Worm (Caenorhabditis elegans) whole organism, mixed stage, embryonic: ENCODE measurements around the gene ruvb-2.

Experiments used
- M03D4.4 ChIP-seq: sonication (generic microtip); optimal IDR thresholded peaks from 2 replicates; lab custom pipeline; 2017; ENCODE audit warnings: mild to moderate bottlenecking, missing genetic modification characterization, missing compliant biosample characterization
- bed-3 ChIP-seq: fragments of 200-800 bp; sonication (Bioruptor generic); optimal IDR thresholded peaks from 3 replicates; lab custom pipeline; 2018; ENCODE audit warnings: mild to moderate bottlenecking, missing genetic modification characterization, moderate library complexity, missing compliant biosample characterization
- blmp-1 ChIP-seq: fragments of 150-350 bp; optimal IDR thresholded peaks from 2 replicates; lab custom pipeline; 2014; ENCODE audit warnings: missing biosample characterization, missing genetic modification characterization
- ceh-39 ChIP-seq: fragments of 150-350 bp; optimal IDR thresholded peaks from 2 replicates; lab custom pipeline; 2014; ENCODE audit warnings: missing biosample characterization, missing genetic modification characterization
- ceh-43 ChIP-seq: fragments of 200-800 bp; sonication (Bioruptor generic); optimal IDR thresholded peaks from 2 replicates; lab custom pipeline; 2018; ENCODE audit warnings: mild to moderate bottlenecking, missing genetic modification characterization, moderate library complexity, missing compliant biosample characterization
- ceh-83 ChIP-seq: fragments of 200-800 bp; sonication (Bioruptor generic); optimal IDR thresholded peaks from 2 replicates; lab custom pipeline; 2018; ENCODE audit warnings: mild to moderate bottlenecking, missing genetic modification characterization, missing compliant biosample characterization
- ces-1 ChIP-seq: fragments of 150-350 bp; optimal IDR thresholded peaks from 2 replicates; lab custom pipeline; 2014; ENCODE audit warnings: missing biosample characterization, missing genetic modification reagents, missing genetic modification characterization
- drap-1 ChIP-seq: fragments of 200-800 bp; sonication (Bioruptor generic); optimal IDR thresholded peaks from 3 replicates; lab custom pipeline; 2018; ENCODE audit warnings: mild to moderate bottlenecking, missing genetic modification characterization, missing compliant biosample characterization
- elt-1 ChIP-seq: sonication (generic microtip); optimal IDR thresholded peaks from 2 replicates; lab custom pipeline; 2017; ENCODE audit warnings: missing genetic modification characterization, mild to moderate bottlenecking, missing compliant biosample characterization, antibody characterized with exemption, moderate library complexity, borderline replicate concordance; ENCODE audit not compliant: insufficient read depth
- elt-3 ChIP-seq: fragments of 150-350 bp; optimal IDR thresholded peaks from 2 replicates; lab custom pipeline; 2014; ENCODE audit warnings: missing biosample characterization, missing genetic modification characterization
- flh-1 ChIP-seq: fragments of 200-800 bp; sonication (Bioruptor generic); optimal IDR thresholded peaks from 2 replicates; lab custom pipeline; 2018; ENCODE audit warnings: mild to moderate bottlenecking, missing genetic modification characterization, moderate library complexity, missing compliant biosample characterization
- ham-2 ChIP-seq: fragments of 200-800 bp; sonication (Bioruptor generic); optimal IDR thresholded peaks from 2 replicates; lab custom pipeline; 2018; ENCODE audit warnings: mild to moderate bottlenecking, missing genetic modification characterization, missing compliant biosample characterization
- hlh-1 ChIP-seq: fragments of 150-350 bp; optimal IDR thresholded peaks from 2 replicates; lab custom pipeline; 2014; ENCODE audit warnings: missing biosample characterization, missing genetic modification reagents, missing genetic modification characterization
- lin-13 ChIP-seq: fragments of 150-350 bp; optimal IDR thresholded peaks from 2 replicates; lab custom pipeline; 2014; ENCODE audit warnings: missing biosample characterization, missing genetic modification characterization
- lsy-2 ChIP-seq: fragments of 150-350 bp; optimal IDR thresholded peaks from 2 replicates; lab custom pipeline; 2014; ENCODE audit warnings: missing biosample characterization, missing genetic modification characterization
- mep-1 ChIP-seq: fragments of 150-350 bp; optimal IDR thresholded peaks from 2 replicates; lab custom pipeline; 2017; ENCODE audit warnings: missing biosample characterization, missing genetic modification reagents, missing genetic modification characterization, inconsistent platforms
- mls-2 ChIP-seq: sonication (generic microtip); optimal IDR thresholded peaks from 2 replicates; lab custom pipeline; 2016; ENCODE audit warnings: mild to moderate bottlenecking, missing genetic modification characterization, moderate library complexity, missing compliant biosample characterization
- nhr-12 ChIP-seq: fragments of 150-350 bp; optimal IDR thresholded peaks from 2 replicates; lab custom pipeline; 2014; ENCODE audit warnings: missing biosample characterization, missing genetic modification characterization
- nhr-237 ChIP-seq: fragments of 150-350 bp; optimal IDR thresholded peaks from 2 replicates; lab custom pipeline; 2014; ENCODE audit warnings: missing biosample characterization, missing genetic modification characterization
- nhr-28 ChIP-seq: fragments of 150-350 bp; optimal IDR thresholded peaks from 2 replicates; lab custom pipeline; 2014; ENCODE audit warnings: missing biosample characterization, missing genetic modification characterization
- nhr-76 ChIP-seq: sonication (generic microtip); optimal IDR thresholded peaks from 2 replicates; lab custom pipeline; 2017; ENCODE audit warnings: missing biosample characterization, missing genetic modification characterization
- sem-2 ChIP-seq: fragments of 200-800 bp; sonication (Bioruptor generic); optimal IDR thresholded peaks from 2 replicates; lab custom pipeline; 2018; ENCODE audit warnings: mild to moderate bottlenecking, missing genetic modification characterization, missing compliant biosample characterization
- snpc-4 ChIP-seq: fragments of 150-350 bp; optimal IDR thresholded peaks from 2 replicates; lab custom pipeline; 2014; ENCODE audit warnings: missing biosample characterization, missing genetic modification characterization
- sptf-1 ChIP-seq: sonication (generic microtip); optimal IDR thresholded peaks from 2 replicates; lab custom pipeline; 2017; ENCODE audit warnings: mild to moderate bottlenecking, missing genetic modification characterization, moderate library complexity, missing compliant biosample characterization
- tbx-8 ChIP-seq: fragments of 200-800 bp; sonication (Bioruptor generic); optimal IDR thresholded peaks from 2 replicates; lab custom pipeline; 2018; ENCODE audit warnings: mild to moderate bottlenecking, missing genetic modification characterization, moderate library complexity, missing compliant biosample characterization
- unc-39 ChIP-seq: fragments of 150-350 bp; optimal IDR thresholded peaks from 2 replicates; lab custom pipeline; 2014; ENCODE audit warnings: missing biosample characterization, missing genetic modification characterization
- unc-62 ChIP-seq: fragments of 150-350 bp; optimal IDR thresholded peaks from 2 replicates; lab custom pipeline; 2014; ENCODE audit warnings: missing biosample characterization, missing genetic modification reagents, missing genetic modification characterization
- zip-8 ChIP-seq: fragments of 150-350 bp; optimal IDR thresholded peaks from 2 replicates; lab custom pipeline; 2014; ENCODE audit warnings: missing biosample characterization, missing genetic modification characterization
- ztf-11 ChIP-seq: fragments of 150-350 bp; optimal IDR thresholded peaks from 2 replicates; lab custom pipeline; 2014; ENCODE audit warnings: missing biosample characterization, missing genetic modification characterization

ruvb-2 gene

ce11 chrIV:6920063-6920462 lies 857 bp upstream of the ruvb-2 start, which contains the start of gene T22D1.18:
Gene T22D1.18, minus strand, starts transcription at chrIV:6920163.
- no peak for TF ChIP-seq ces-1 (GFP tag; lab: Kevin White, UChicago)

ce11 chrIV:6916831-6917230 lies 2.4 kb downstream of the ruvb-2 start:
- TF ChIP-seq nhr-28 (tag; lab: Kevin White, UChicago) (no peak), zip-8 (tag; lab: Kevin White, UChicago) (no peak), hlh-1 (no peak), mls-2 (no peak), bed-3 (GFP tag; lab: Kevin White, UChicago) (no peak)

ce11 chrIV:6912851-6913588 lies 6.2 kb downstream of the ruvb-2 start, which contains the start of gene T22D1.3:
Gene T22D1.3, plus strand, starts transcription at chrIV:6913538.
- no peak for TF ChIP-seq lsy-2 (tag; lab: Kevin White, UChicago)
- no peak for TF ChIP-seq mep-1 (tag; lab: Kevin White, UChicago)
- no peak for TF ChIP-seq sptf-1
- TF ChIP-seq ceh-39: no peak
- TF ChIP-seq, all 35 proteins: peak for 0

- TF ChIP-seq ztf-11 (tag; lab: Kevin White, UChicago) (no peak), sptf-1 (no peak), lsy-2 (tag; lab: Kevin White, UChicago) (no peak), ceh-83 (GFP tag; lab: Kevin White, UChicago) (no peak), lin-13 (tag; lab: Kevin White, UChicago) (no peak), nhr-28 (tag; lab: Kevin White, UChicago) (no peak), flh-1 (GFP tag; lab: Kevin White, UChicago) (no peak), M03D4.4 (tag; lab: Kevin White, UChicago) (no peak), unc-39 (tag; lab: Kevin White, UChicago) (no peak), ces-1 (GFP tag; lab: Kevin White, UChicago) (no peak), zip-8 (tag; lab: Kevin White, UChicago) (no peak), mep-1 (tag; lab: Kevin White, UChicago) (peak; percentile 15), nhr-12 (no peak), nhr-237 (tag; lab: Kevin White, UChicago) (peak; percentile 22), blmp-1 (no peak), unc-62 (GFP tag; lab: Kevin White, UChicago) (no peak), drap-1 (GFP tag; lab: Kevin White, UChicago) (no peak)
Measured at ce11 chrIV:6909863-6910733, 9.1 kb downstream of the ruvb-2 start, which contains the start of the genes rpn-1 and ribo-1. Gene rpn-1, minus strand, starts transcription at chrIV:6909913. Gene ribo-1, plus strand, starts transcription at chrIV:6910683.

- no peak for TF ChIP-seq tbx-8
- no peak for TF ChIP-seq elt-3 (tag; lab: Kevin White, UChicago)
- TF ChIP-seq elt-1 (tag; lab: Kevin White, UChicago): no peak
- TF ChIP-seq zip-8 (tag; lab: Kevin White, UChicago): no peak
- no peak for TF ChIP-seq ceh-43 (GFP tag; lab: Kevin White, UChicago)
- TF ChIP-seq lin-13 (tag; lab: Kevin White, UChicago): no peak
- no peak for TF ChIP-seq nhr-76 (tag; lab: Kevin White, UChicago)
Measured at ce11 chrIV:6907487-6907886, 11.7 kb downstream of the ruvb-2 start.

- no peak for TF ChIP-seq unc-62 (GFP tag; lab: Kevin White, UChicago)
- TF ChIP-seq ham-2 (GFP tag; lab: Kevin White, UChicago): no peak
- no peak for TF ChIP-seq mep-1 (tag; lab: Kevin White, UChicago)
- TF ChIP-seq M03D4.4 (tag; lab: Kevin White, UChicago): no peak
- TF ChIP-seq tbx-8: no peak
- no peak for TF ChIP-seq bed-3 (GFP tag; lab: Kevin White, UChicago)
- TF ChIP-seq snpc-4 (tag; lab: Kevin White, UChicago): no peak
- no peak for TF ChIP-seq nhr-12
- no peak for TF ChIP-seq lsy-2 (tag; lab: Kevin White, UChicago)
- no peak for TF ChIP-seq nhr-237 (tag; lab: Kevin White, UChicago)
- TF ChIP-seq sem-2 (GFP tag; lab: Kevin White, UChicago): no peak
Measured at ce11 chrIV:6905947-6906489, 13.2 kb downstream of the ruvb-2 start, which contains the start of the genes T22D1.17 and T22D1.8. Gene T22D1.17, plus strand, starts transcription at chrIV:6905997. Gene T22D1.8, minus strand, starts transcription at chrIV:6906348.
